Worm (Caenorhabditis elegans) whole organism, young adult: ENCODE data around the gene prp-21.
"Not testable (repeated sequence)": the region's sequence is repeated elsewhere in the genome, so short reads cannot be mapped to it uniquely, and the experiment has no call there.

Source experiments
- B0261.1 ChIP-seq: sonication (generic microtip); optimal IDR thresholded peaks from 2 replicates; lab custom pipeline; 2016; ENCODE audit warnings: mild to moderate bottlenecking, missing genetic modification characterization, moderate library complexity, missing compliant biosample characterization
- C17E4.6 ChIP-seq: fragments of 200-800 bp; sonication (Bioruptor generic); IDR thresholded peaks from 2 replicates; pipeline ENCODE4 v1.3.6; 2022; ENCODE audit warnings: missing genetic modification reagents, missing genetic modification characterization, missing compliant biosample characterization
- F23B12.7 ChIP-seq: sonication (generic microtip); optimal IDR thresholded peaks from 2 replicates; lab custom pipeline; 2017; ENCODE audit warnings: missing genetic modification characterization, mild to moderate bottlenecking, missing compliant biosample characterization, antibody characterized with exemption, moderate library complexity; ENCODE audit not compliant: insufficient read depth
- cebp-2 ChIP-seq: fragments of 200-800 bp; sonication (Bioruptor generic); IDR thresholded peaks from 2 replicates; pipeline ENCODE4 v1.3.6; 2022; ENCODE audit warnings: missing genetic modification characterization, missing compliant biosample characterization
- ceh-79 ChIP-seq: sonication (generic microtip); optimal IDR thresholded peaks from 2 replicates; lab custom pipeline; 2017; ENCODE audit warnings: mild to moderate bottlenecking, missing genetic modification characterization, missing compliant biosample characterization
- ceh-91 ChIP-seq: fragments of 200-800 bp; sonication (Bioruptor generic); IDR thresholded peaks from 2 replicates; pipeline ENCODE4 v1.3.6; 2022; ENCODE audit warnings: missing genetic modification reagents, missing genetic modification characterization, missing compliant biosample characterization
- chd-7 ChIP-seq: sonication (generic microtip); optimal IDR thresholded peaks from 2 replicates; lab custom pipeline; 2016; ENCODE audit warnings: mild to moderate bottlenecking, missing genetic modification characterization, moderate library complexity, missing compliant biosample characterization
- egl-44 ChIP-seq: fragments of 200-800 bp; sonication (Bioruptor generic); IDR thresholded peaks from 2 replicates; pipeline ENCODE4 v1.3.6; 2022; ENCODE audit warnings: missing genetic modification reagents, missing genetic modification characterization, missing compliant biosample characterization
- hlh-12 ChIP-seq: sonication (generic microtip); optimal IDR thresholded peaks from 2 replicates; lab custom pipeline; 2016; ENCODE audit warnings: missing genetic modification characterization, missing compliant biosample characterization
- hlh-26 ChIP-seq: fragments of 200-800 bp; sonication (Bioruptor generic); conservative IDR thresholded peaks from 2 replicates; pipeline ENCODE4 v1.3.6; 2022; ENCODE audit warnings: missing genetic modification reagents, missing genetic modification characterization, missing compliant biosample characterization
- let-526 ChIP-seq: fragments of 200-800 bp; sonication (Bioruptor generic); IDR thresholded peaks from 2 replicates; pipeline ENCODE4 v1.3.6; 2022; ENCODE audit warnings: missing genetic modification reagents, missing genetic modification characterization, missing compliant biosample characterization
- mes-4 ChIP-seq: sonication (generic microtip); optimal IDR thresholded peaks from 2 replicates; lab custom pipeline; 2016; ENCODE audit warnings: missing genotype, missing genetic modification characterization, missing compliant biosample characterization
- nfya-2 ChIP-seq: fragments of 200-800 bp; sonication (Bioruptor generic); IDR thresholded peaks from 2 replicates; pipeline ENCODE4 v1.3.6; 2022; ENCODE audit warnings: missing genetic modification reagents, missing genetic modification characterization, missing compliant biosample characterization
- nhr-27 ChIP-seq: fragments of 200-800 bp; sonication (Bioruptor generic); optimal IDR thresholded peaks from 2 replicates; lab custom pipeline; 2018; ENCODE audit warnings: mild to moderate bottlenecking, missing genetic modification characterization, moderate library complexity, missing compliant biosample characterization
- nhr-90 ChIP-seq: sonication (generic microtip); optimal IDR thresholded peaks from 2 replicates; lab custom pipeline; 2016; ENCODE audit warnings: missing genotype, mild to moderate bottlenecking, missing genetic modification characterization, missing compliant biosample characterization
- pbrm-1 ChIP-seq: fragments of 200-800 bp; sonication (Bioruptor generic); IDR thresholded peaks from 2 replicates; pipeline ENCODE4 v1.3.6; 2022; ENCODE audit warnings: missing genetic modification reagents, missing genetic modification characterization, missing compliant biosample characterization
- rec-8 ChIP-seq, 2 experiments: sonication (generic microtip); optimal IDR thresholded peaks; 2 replicates each; lab custom pipeline; 2016; ENCODE audit warnings: mild to moderate bottlenecking in 2 of 2, missing genetic modification characterization in 2 of 2, missing genetic modification reagents in 2 of 2, missing genotype in 2 of 2, missing biosample characterization in 1 of 2, missing compliant biosample characterization in 1 of 2, moderate library complexity in 1 of 2
- sea-2 ChIP-seq: fragments of 200-800 bp; sonication (Bioruptor generic); IDR thresholded peaks from 2 replicates; pipeline ENCODE4 v1.3.6; 2022; ENCODE audit warnings: missing genetic modification characterization, missing compliant biosample characterization
- sptf-2 ChIP-seq: fragments of 200-800 bp; sonication (Bioruptor generic); optimal IDR thresholded peaks from 2 replicates; lab custom pipeline; 2018; ENCODE audit warnings: mild to moderate bottlenecking, missing genetic modification characterization, missing compliant biosample characterization
- ztf-22 ChIP-seq: fragments of 200-800 bp; sonication (Bioruptor generic); optimal IDR thresholded peaks from 2 replicates; lab custom pipeline; 2018; ENCODE audit warnings: mild to moderate bottlenecking, missing genetic modification characterization, moderate library complexity, missing compliant biosample characterization
- ztf-25 ChIP-seq: fragments of 200-800 bp; sonication (Bioruptor generic); IDR thresholded peaks from 2 replicates; pipeline ENCODE4 v1.3.6; 2022; ENCODE audit warnings: missing genetic modification reagents, missing genetic modification characterization, missing compliant biosample characterization
- ztf-28 ChIP-seq: fragments of 200-800 bp; sonication (Bioruptor generic); IDR thresholded peaks from 2 replicates; pipeline ENCODE4 v1.3.6; 2022; ENCODE audit warnings: missing genetic modification reagents, missing genetic modification characterization, missing compliant biosample characterization
- ztf-3 ChIP-seq: fragments of 200-800 bp; sonication (Bioruptor generic); optimal IDR thresholded peaks from 2 replicates; lab custom pipeline; 2018; ENCODE audit warnings: mild to moderate bottlenecking, missing genetic modification characterization, missing compliant biosample characterization

Gene prp-21

DNA sequence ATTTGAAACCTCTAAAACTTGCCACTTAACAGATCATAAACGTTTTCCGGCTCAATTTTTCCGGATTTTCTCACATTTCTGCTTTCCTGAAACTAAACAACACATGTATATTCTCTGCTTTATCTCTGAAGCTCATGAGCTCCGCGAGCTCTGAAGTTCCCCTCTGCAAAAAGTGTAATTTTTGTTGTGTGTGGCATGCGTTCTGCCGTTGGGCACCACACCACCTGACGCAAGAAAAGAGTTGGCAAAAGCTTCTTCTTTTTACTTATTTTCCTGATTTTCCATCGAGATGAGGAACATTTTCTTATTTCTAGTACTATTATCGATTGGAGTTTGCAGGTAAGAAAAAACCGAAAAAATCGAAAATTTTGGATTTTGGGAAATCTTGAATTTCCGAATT lies 41.7 kb downstream of the prp-21 start, which contains the start of gene lgc-34 (continued):
- no peak for TF ChIP-seq mes-4 (tag; lab: Kevin White, UChicago)

DNA sequence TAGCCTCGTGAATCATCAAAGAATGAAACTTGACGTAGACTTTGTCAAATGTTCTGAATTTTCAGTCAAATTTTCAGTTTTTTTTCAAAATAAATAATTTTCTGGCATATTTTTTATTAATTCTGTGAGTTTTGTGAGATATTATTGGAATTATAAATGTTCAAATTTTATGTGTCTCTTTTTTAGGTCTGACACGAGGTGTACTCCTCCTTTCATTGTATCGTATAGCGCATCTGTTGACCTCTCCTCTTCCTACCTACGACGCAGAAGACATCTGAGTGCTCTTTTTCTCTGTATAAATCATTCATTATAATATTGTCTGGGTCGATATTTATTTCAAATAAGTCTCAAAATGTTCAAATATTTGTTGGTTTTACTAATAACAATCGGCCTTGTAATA lies 50.6 kb downstream of the prp-21 start, which contains the start of gene T27A1.3:
Gene T27A1.3, plus strand, starts transcription at position 301 of the 400 bp plus-strand sequence.
- not testable (repeated sequence) for TF ChIP-seq sptf-2; ceh-79; ztf-3 (GFP tag; lab: Kevin White, UChicago)

DNA sequence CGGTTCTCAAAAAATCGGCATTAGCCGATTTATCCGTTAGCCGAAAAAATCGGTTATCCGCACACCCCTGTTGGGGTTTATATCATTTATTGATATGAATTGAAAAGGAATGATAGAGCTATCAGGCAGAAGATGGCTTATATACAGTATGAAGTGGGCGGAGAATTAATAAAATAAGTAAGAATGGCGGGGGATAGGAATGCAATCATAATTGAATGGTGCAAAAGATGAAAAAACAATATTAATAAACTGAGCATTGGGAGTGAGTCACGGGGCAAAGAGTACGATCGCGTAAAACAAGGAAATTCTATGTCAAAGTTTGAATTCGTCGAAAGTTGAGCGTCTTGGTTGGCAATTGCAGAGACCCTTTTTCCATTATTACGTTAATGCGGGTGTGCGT lies 52.1 kb downstream of the prp-21 start, which contains the start of gene T27A1.2:
Gene T27A1.2, minus strand, starts transcription at position 101 of the 400 bp plus-strand sequence.
- no peak for TF ChIP-seq pbrm-1
- no peak for TF ChIP-seq C17E4.6 (GFP tag; lab: Robert Waterston, UW)
- no peak for TF ChIP-seq chd-7 (tag; lab: Kevin White, UChicago)
- no peak for TF ChIP-seq hlh-12 (tag; lab: Kevin White, UChicago)
- no peak for TF ChIP-seq ztf-25 (GFP tag; lab: Robert Waterston, UW)
- no peak for TF ChIP-seq B0261.1 (tag; lab: Kevin White, UChicago)
- no peak for TF ChIP-seq ztf-22 (GFP tag; lab: Kevin White, UChicago)
- TF ChIP-seq mes-4 (tag; lab: Kevin White, UChicago): no peak
- TF ChIP-seq nhr-90 (tag; lab: Kevin White, UChicago): no peak
- TF ChIP-seq hlh-26: no peak
- no peak for TF ChIP-seq ztf-28 (GFP tag; lab: Robert Waterston, UW)
- TF ChIP-seq egl-44: no peak
- TF ChIP-seq cebp-2: no peak
- TF ChIP-seq ceh-91 (GFP tag; lab: Robert Waterston, UW): no peak
- no peak for TF ChIP-seq nfya-2 (GFP tag; lab: Robert Waterston, UW)
- no peak for TF ChIP-seq let-526 (GFP tag; lab: Robert Waterston, UW)
- TF ChIP-seq rec-8 (tag; optimal IDR thresholded peaks at IDR 0.05; lab: Kevin White, UChicago): no peak
- no peak for TF ChIP-seq sea-2 (GFP tag; lab: Robert Waterston, UW)
- TF ChIP-seq nhr-27 (tag; lab: Kevin White, UChicago): no peak
- no peak for TF ChIP-seq F23B12.7 (tag; lab: Kevin White, UChicago)
